Worm (Caenorhabditis elegans) whole organism, L3 larva: ENCODE data around the gene clec-119.

Experiments used
- aly-2 ChIP-seq: fragments of 150-350 bp; optimal IDR thresholded peaks from 2 replicates; lab custom pipeline; 2014; ENCODE audit warnings: missing biosample characterization, missing genetic modification characterization
- ama-1 ChIP-seq: fragments of 150-350 bp; optimal IDR thresholded peaks from 2 replicates; lab custom pipeline; 2018
- elt-2 ChIP-seq: sonication (generic microtip); optimal IDR thresholded peaks from 2 replicates; lab custom pipeline; 2016; ENCODE audit warnings: missing genetic modification reagents, mild to moderate bottlenecking, missing genetic modification characterization, missing compliant biosample characterization
- ztf-11 ChIP-seq: fragments of 150-350 bp; optimal IDR thresholded peaks from 2 replicates; lab custom pipeline; 2014; ENCODE audit warnings: missing biosample characterization, missing genetic modification characterization

DNA sequence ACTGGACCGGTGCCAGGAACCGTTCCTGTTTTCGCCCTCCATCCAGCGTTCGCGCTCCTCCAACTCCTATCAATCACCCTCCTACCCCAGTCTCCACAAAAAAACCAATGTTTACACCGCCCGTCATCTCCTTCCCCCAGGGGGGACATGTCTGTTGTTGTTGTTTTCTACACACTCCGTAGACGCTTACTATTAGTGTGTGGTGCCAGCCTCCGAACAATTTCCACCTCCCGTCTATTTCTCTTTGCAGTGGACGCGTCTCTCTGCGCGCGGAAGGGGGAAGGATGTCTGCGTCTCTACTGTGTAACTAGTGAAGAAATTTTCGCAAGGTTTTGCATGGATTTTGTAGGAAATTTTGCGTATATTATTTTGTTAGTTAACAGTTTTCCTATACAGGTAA, 13.3 kb upstream of the clec-119 start:
- TF ChIP-seq aly-2 (tag; lab: Kevin White, UChicago) (no peak), elt-2 (tag; lab: Kevin White, UChicago) (no peak), ama-1 (lab: Kevin White, UChicago) (no peak), ztf-11 (tag; lab: Kevin White, UChicago) (no peak)
